Worm (Caenorhabditis elegans) whole organism, L1 larva: Measurements from ENCODE around the gene D1054.8.

Experiments
- ama-1 ChIP-seq: fragments of 150-350 bp; optimal IDR thresholded peaks from 2 replicates; lab custom pipeline; 2014
- blmp-1 ChIP-seq: fragments of 150-350 bp; optimal IDR thresholded peaks from 2 replicates; lab custom pipeline; 2014; ENCODE audit warnings: missing biosample characterization, missing genetic modification characterization
- ceh-63 ChIP-seq: fragments of 200-800 bp; sonication (Bioruptor generic); optimal IDR thresholded peaks from 2 replicates; lab custom pipeline; 2018; ENCODE audit warnings: mild to moderate bottlenecking, missing genetic modification characterization, missing compliant biosample characterization
- dsc-1 ChIP-seq: sonication (generic microtip); optimal IDR thresholded peaks from 2 replicates; lab custom pipeline; 2016; ENCODE audit warnings: mild to moderate bottlenecking, missing genetic modification characterization, missing compliant biosample characterization
- elt-3 ChIP-seq, 6 experiments: fragments of 150-350 bp in 1 of 6; sonication (generic microtip); optimal IDR thresholded peaks; 2 replicates each; lab custom pipeline; 2017 to 2018; ENCODE audit warnings: missing biosample characterization in 6 of 6, missing genetic modification characterization in 6 of 6, inconsistent platforms in 1 of 6
- fos-1 ChIP-seq: fragments of 150-350 bp; optimal IDR thresholded peaks from 2 replicates; lab custom pipeline; 2014; ENCODE audit warnings: missing biosample characterization, missing genetic modification characterization
- lin-13 ChIP-seq: fragments of 150-350 bp; optimal IDR thresholded peaks from 2 replicates; lab custom pipeline; 2014; ENCODE audit warnings: missing biosample characterization, missing genetic modification reagents, missing genetic modification characterization
- lir-3 ChIP-seq: sonication (generic microtip); optimal IDR thresholded peaks from 2 replicates; lab custom pipeline; 2016; ENCODE audit warnings: mild to moderate bottlenecking, missing genetic modification characterization, moderate library complexity, missing compliant biosample characterization; ENCODE audit not compliant: poor library complexity
- lsy-2 ChIP-seq, 2 experiments: fragments of 150-350 bp; optimal IDR thresholded peaks; 2 replicates each; lab custom pipeline; 2014; ENCODE audit warnings: missing biosample characterization in 2 of 2, missing genetic modification characterization in 2 of 2
- nhr-90 ChIP-seq: sonication (generic microtip); optimal IDR thresholded peaks from 2 replicates; lab custom pipeline; 2016; ENCODE audit warnings: mild to moderate bottlenecking, missing genetic modification characterization, missing compliant biosample characterization; ENCODE audit not compliant: poor library complexity
- pag-3 ChIP-seq: sonication (generic microtip); optimal IDR thresholded peaks from 2 replicates; lab custom pipeline; 2017; ENCODE audit warnings: missing genetic modification characterization, mild to moderate bottlenecking, missing compliant biosample characterization, antibody characterized with exemption, borderline replicate concordance; ENCODE audit not compliant: insufficient read depth
- snpc-4 ChIP-seq: fragments of 150-350 bp; optimal IDR thresholded peaks from 2 replicates; lab custom pipeline; 2014; ENCODE audit warnings: missing biosample characterization, missing genetic modification characterization
- unc-62 ChIP-seq: fragments of 150-350 bp; optimal IDR thresholded peaks from 2 replicates; lab custom pipeline; 2014; ENCODE audit warnings: missing biosample characterization, missing genetic modification reagents, missing genetic modification characterization

- TF ChIP-seq elt-3 (tag; optimal IDR thresholded peaks at IDR 0.05; lab: Kevin White, UChicago) (no peak), nhr-90 (no peak), dsc-1 (tag; lab: Kevin White, UChicago) (no peak), ceh-63 (no peak), fos-1 (tag; lab: Kevin White, UChicago) (no peak), lir-3 (no peak), lin-13 (GFP tag; lab: Kevin White, UChicago) (no peak), lsy-2 (tag; optimal IDR thresholded peaks at IDR 0.05; lab: Kevin White, UChicago) (no peak), ama-1 (lab: Kevin White, UChicago) (no peak), snpc-4 (no peak), pag-3 (tag; lab: Kevin White, UChicago) (no peak), blmp-1 (tag; lab: Kevin White, UChicago) (no peak), unc-62 (no peak)
Observed at ce11 chrV:10792775-10793174, 8.7 kb downstream of the D1054.8 start, which contains the start of gene D1054.10.
